4 worm cellular contexts compared by ENCODE assay signal in the genomic region with DNA sequence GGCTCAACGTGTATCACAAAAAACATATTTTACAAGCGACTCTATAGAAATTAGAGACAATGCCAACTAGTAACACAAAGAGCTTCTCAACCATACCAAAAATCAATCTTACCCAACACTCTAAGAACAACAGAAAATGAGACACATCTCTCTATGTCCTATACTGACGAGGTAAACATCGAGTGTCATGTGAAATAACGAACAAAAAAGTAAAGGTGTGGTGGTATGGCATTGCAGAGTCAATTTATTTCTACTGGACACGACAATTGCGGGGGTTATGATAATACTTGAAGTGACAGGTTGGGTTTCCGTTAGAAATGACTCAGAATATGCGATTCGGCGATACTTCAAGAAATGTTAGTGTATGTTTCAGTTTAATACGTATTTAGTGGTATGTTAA.
A peak's percentile ranks its signal among the peaks of the same experiment; 100 is the strongest.
TF ChIP-seq lines count a peak whose summit lies in the region.

No protein-coding gene starts in this region.

TF ChIP-seq in whole organism, L2 larva, 48 proteins besides CTCF, POLR2A, EP300 and RAD21:
- TF ChIP-seq fos-1 (tag; optimal IDR thresholded peaks at IDR 0.05; lab: Kevin White, UChicago) (peak; percentile 2), sma-9 (GFP tag; optimal IDR thresholded peaks at IDR 0.05; lab: Kevin White, UChicago) (peak; percentile 39), sma-9 (tag; optimal IDR thresholded peaks at IDR 0.05; lab: Kevin White, UChicago) (no peak), nhr-129 (tag; optimal IDR thresholded peaks at IDR 0.05; lab: Kevin White, UChicago) (peak; percentile 61), nhr-77 (tag; optimal IDR thresholded peaks at IDR 0.05; lab: Kevin White, UChicago) (no peak), R02D3.7 (tag; optimal IDR thresholded peaks at IDR 0.05; lab: Kevin White, UChicago) (no peak)

TF ChIP-seq in whole organism, L3 larva, 47 proteins besides CTCF, POLR2A, EP300 and RAD21:
- TF ChIP-seq pha-4 (tag; optimal IDR thresholded peaks at IDR 0.05; lab: Kevin White, UChicago) (peak; percentile 37), lin-15B (tag; optimal IDR thresholded peaks at IDR 0.05; lab: Kevin White, UChicago) (no peak)

TF ChIP-seq in whole organism, L4 larva, 104 proteins besides CTCF, POLR2A, EP300 and RAD21:
- TF ChIP-seq hlh-30 (tag; optimal IDR thresholded peaks at IDR 0.05; lab: Kevin White, UChicago; ENCODE audit: insufficient read depth) (peak; percentile 31), nhr-6 (tag; optimal IDR thresholded peaks at IDR 0.05; lab: Kevin White, UChicago) (peak; percentile 40), unc-62 (GFP tag; optimal IDR thresholded peaks at IDR 0.05 in 1 of 2; lab: Kevin White, UChicago) (peak in 1 of 2 experiments; percentile 86), unc-62 (tag; optimal IDR thresholded peaks at IDR 0.05; lab: Kevin White, UChicago) (no peak), daf-16 (GFP tag; optimal IDR thresholded peaks at IDR 0.05; lab: Kevin White, UChicago) (no peak), daf-16 (tag; optimal IDR thresholded peaks at IDR 0.05; lab: Kevin White, UChicago) (peak; percentile 51), lin-1 (GFP tag; IDR thresholded peaks at IDR 0.05; lab: Robert Waterston, UW) (no peak), F44E2.7 (GFP tag; IDR thresholded peaks at IDR 0.05; lab: Robert Waterston, UW) (no peak), daf-19 (GFP tag; conservative IDR thresholded peaks at IDR 0.05; lab: Robert Waterston, UW) (no peak)

TF ChIP-seq in whole organism, young adult, 124 proteins besides CTCF, POLR2A, EP300 and RAD21:
- peak; percentile 34 for TF ChIP-seq nhr-80 (tag; optimal IDR thresholded peaks at IDR 0.05; lab: Kevin White, UChicago)
- no peak for TF ChIP-seq dpl-1 (GFP tag; optimal IDR thresholded peaks at IDR 0.05; lab: Kevin White, UChicago)
TF ChIP-seq in whole organism, young adult: peak in this region for 1.
